Fruit fly (Drosophila melanogaster): ENCODE measurements around the gene MME1.
A peak's percentile ranks its signal among the peaks of the same experiment; 100 is the strongest.

DNA sequence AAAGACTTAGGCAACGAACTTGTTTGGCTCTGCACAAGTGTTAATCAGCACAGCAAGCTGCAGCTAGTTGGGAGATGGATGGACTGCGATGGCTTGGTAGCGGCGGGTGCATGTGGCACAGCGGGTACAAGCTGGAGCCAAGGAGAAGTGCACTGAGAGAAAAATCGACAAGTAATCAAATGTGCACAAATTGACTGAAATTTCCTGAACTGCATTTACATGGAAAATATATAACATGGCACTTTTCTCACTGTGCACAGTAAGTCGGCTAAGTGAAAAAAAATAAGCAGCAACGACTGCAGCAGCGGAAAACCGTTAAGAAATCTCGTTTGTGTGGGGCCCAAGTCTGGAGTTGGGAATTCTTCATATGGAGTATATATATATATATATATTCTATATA is 36.2 kb upstream of the MME1 start:
- TF ChIP-seq nerfin-1 (tag; optimal IDR thresholded peaks at IDR 0.05), result no peak
- no peak for TF ChIP-seq CG5245 (GFP tag; optimal IDR thresholded peaks at IDR 0.05)
- TF ChIP-seq maf-S (GFP tag; optimal IDR thresholded peaks at IDR 0.05), result no peak
- TF ChIP-seq Sin3A (optimal IDR thresholded peaks at IDR 0.05), result no peak
- no peak for TF ChIP-seq CG1024 (GFP tag; IDR thresholded peaks at IDR 0.05)
- no peak for TF ChIP-seq Hr3 (GFP tag; optimal IDR thresholded peaks at IDR 0.05)
- TF ChIP-seq ap (GFP tag; IDR thresholded peaks at IDR 0.05), result no peak
- no peak for TF ChIP-seq dysf (GFP tag; IDR thresholded peaks at IDR 0.05)
- no peak for TF ChIP-seq kni (GFP tag; optimal IDR thresholded peaks at IDR 0.05)
- peak; percentile 4 for TF ChIP-seq unpg (GFP tag; optimal IDR thresholded peaks at IDR 0.05)
- TF ChIP-seq zf30C (GFP tag; optimal IDR thresholded peaks at IDR 0.05), result peak; percentile 8
- no peak for TF ChIP-seq pan (optimal IDR thresholded peaks at IDR 0.05)
- TF ChIP-seq pan (GFP tag; optimal IDR thresholded peaks at IDR 0.05 in 1 of 2, IDR thresholded peaks at IDR 0.05 in 1 of 2), result no peak
